Fruit fly (Drosophila melanogaster): ENCODE results near the gene L2HGDH.
A peak's percentile ranks its signal among the peaks of the same experiment; 100 is the strongest.

The L2HGDH gene

dm6 chr2L:18986125-18986498, 11.9 kb upstream of the L2HGDH start:
- TF ChIP-seq pad (GFP tag; optimal IDR thresholded peaks at IDR 0.05) (no peak), CG14711 (tag; optimal IDR thresholded peaks at IDR 0.05) (no peak), CG5204 (GFP tag; optimal IDR thresholded peaks at IDR 0.05) (no peak), ovo (GFP tag; optimal IDR thresholded peaks at IDR 0.05) (no peak), Hr96 (GFP tag; optimal IDR thresholded peaks at IDR 0.05) (no peak), tj (GFP tag; optimal IDR thresholded peaks at IDR 0.05) (no peak), CG33017 (tag; optimal IDR thresholded peaks at IDR 0.05) (no peak), toe (GFP tag; optimal IDR thresholded peaks at IDR 0.05) (no peak), CG7045 (GFP tag; optimal IDR thresholded peaks at IDR 0.05) (no peak), Mnt (GFP tag; optimal IDR thresholded peaks at IDR 0.05) (no peak), CG1620 (GFP tag; optimal IDR thresholded peaks at IDR 0.05) (no peak), Clk (GFP tag; optimal IDR thresholded peaks at IDR 0.05) (no peak)

DNA sequence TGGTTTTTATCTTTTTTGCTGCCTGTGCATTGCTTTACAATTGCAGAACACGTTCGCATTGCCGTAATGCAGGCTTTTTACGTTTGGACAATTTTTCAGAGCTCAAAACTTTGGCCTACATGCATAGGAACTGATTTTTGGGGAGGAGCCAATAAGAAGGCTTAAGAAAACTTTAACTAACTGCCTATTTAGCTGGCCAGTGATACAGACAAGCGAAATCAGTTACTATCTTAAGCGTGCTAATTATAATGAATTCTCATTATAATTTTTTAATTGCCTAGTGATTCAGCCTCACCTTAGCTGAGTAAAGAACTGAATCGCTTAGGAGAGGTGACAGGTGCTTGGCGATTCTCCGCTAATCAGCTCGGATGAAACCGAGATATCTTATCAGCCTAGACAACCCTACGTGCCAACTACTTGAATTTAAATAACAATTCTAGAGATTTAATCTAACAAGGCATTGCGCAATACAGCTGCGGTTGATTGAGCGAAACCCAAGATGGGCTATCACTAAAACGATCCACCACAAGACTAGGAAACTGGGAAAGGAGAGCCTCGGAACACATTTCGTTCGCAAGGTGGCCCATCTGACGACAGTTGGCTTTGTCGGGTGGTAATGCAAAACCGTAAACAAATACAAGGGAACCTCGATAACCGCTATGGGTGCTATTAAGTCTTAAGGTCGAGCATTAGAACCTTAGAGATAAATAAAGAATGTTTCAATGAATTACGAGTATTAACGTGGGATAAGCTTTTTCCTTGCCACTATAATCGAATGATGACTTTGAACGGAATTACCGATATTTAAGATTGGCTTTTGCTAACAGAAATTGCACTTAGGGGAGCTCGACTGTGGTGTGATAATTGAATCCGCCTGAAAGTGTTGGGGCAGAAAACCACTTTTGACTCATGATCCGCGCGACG, 11.2 kb upstream of the L2HGDH start:
- TF ChIP-seq CG14711 (tag; optimal IDR thresholded peaks at IDR 0.05), result peak; percentile 29
- no peak for TF ChIP-seq ovo (GFP tag; optimal IDR thresholded peaks at IDR 0.05)
- TF ChIP-seq CG7101 (tag; optimal IDR thresholded peaks at IDR 0.05), result peak; percentile 56
- TF ChIP-seq cic (GFP tag; optimal IDR thresholded peaks at IDR 0.05), result peak; percentile 32
- TF ChIP-seq Hr96 (GFP tag; optimal IDR thresholded peaks at IDR 0.05), result peak; percentile 54
- peak; percentile 10 for TF ChIP-seq tj (GFP tag; optimal IDR thresholded peaks at IDR 0.05)
- peak; percentile 66 for TF ChIP-seq CG33017 (tag; optimal IDR thresholded peaks at IDR 0.05)
- peak; percentile 6 for TF ChIP-seq Mnt (GFP tag; optimal IDR thresholded peaks at IDR 0.05)
- TF ChIP-seq CG7045 (GFP tag; optimal IDR thresholded peaks at IDR 0.05), result peak; percentile 53
- TF ChIP-seq pad (GFP tag; optimal IDR thresholded peaks at IDR 0.05), result no peak
- peak; percentile 21 for TF ChIP-seq CG11617 (GFP tag; optimal IDR thresholded peaks at IDR 0.05)
- TF ChIP-seq CG12768 (GFP tag; optimal IDR thresholded peaks at IDR 0.05), result peak; percentile 25
- peak; percentile 20 for TF ChIP-seq bab1 (GFP tag; optimal IDR thresholded peaks at IDR 0.05)
- TF ChIP-seq kay (GFP tag; ENCODE audit: borderline replicate concordance), result peak; percentile 91
- TF ChIP-seq toe (GFP tag; optimal IDR thresholded peaks at IDR 0.05), result no peak
- TF ChIP-seq cnc (optimal IDR thresholded peaks at IDR 0.05), result no peak
- no peak for TF ChIP-seq CG5204 (GFP tag; optimal IDR thresholded peaks at IDR 0.05)
- no peak for TF ChIP-seq CG1620 (GFP tag; optimal IDR thresholded peaks at IDR 0.05)
- TF ChIP-seq Crg-1 (GFP tag; optimal IDR thresholded peaks at IDR 0.05), result no peak
- TF ChIP-seq Clk (GFP tag; optimal IDR thresholded peaks at IDR 0.05), result no peak

DNA sequence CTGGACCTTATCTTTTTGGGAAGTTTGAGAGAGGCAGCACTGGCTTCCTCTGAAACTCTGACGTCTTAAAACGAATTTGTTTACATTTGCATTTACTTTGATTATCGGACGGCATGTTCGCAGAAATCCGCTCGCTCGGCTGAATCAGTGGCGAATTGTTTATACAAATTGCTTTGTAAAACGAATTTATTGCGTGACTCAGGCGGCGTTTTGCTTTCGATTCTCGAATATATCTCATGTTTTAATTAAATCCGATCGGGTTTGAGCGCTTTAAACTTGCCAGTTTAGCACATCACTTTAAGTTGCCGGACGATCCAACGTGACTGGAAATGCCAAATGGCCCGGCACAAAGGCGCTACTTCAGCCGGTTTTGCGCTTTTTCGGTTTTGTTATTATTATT, 9.9 kb upstream of the L2HGDH start:
- TF ChIP-seq CG7101 (tag; optimal IDR thresholded peaks at IDR 0.05) (no peak), bab1 (GFP tag; optimal IDR thresholded peaks at IDR 0.05) (no peak), CG1620 (GFP tag; optimal IDR thresholded peaks at IDR 0.05) (no peak), cic (GFP tag; optimal IDR thresholded peaks at IDR 0.05) (peak; percentile 15), Mnt (GFP tag; optimal IDR thresholded peaks at IDR 0.05) (no peak), CG33017 (tag; optimal IDR thresholded peaks at IDR 0.05) (peak; percentile 5), CG11617 (GFP tag; optimal IDR thresholded peaks at IDR 0.05) (no peak), Clk (GFP tag; optimal IDR thresholded peaks at IDR 0.05) (no peak), CG5204 (GFP tag; optimal IDR thresholded peaks at IDR 0.05) (no peak), CG14711 (tag; optimal IDR thresholded peaks at IDR 0.05) (no peak), Crg-1 (GFP tag; optimal IDR thresholded peaks at IDR 0.05) (no peak), CG7045 (GFP tag; optimal IDR thresholded peaks at IDR 0.05) (no peak), tj (GFP tag; optimal IDR thresholded peaks at IDR 0.05) (peak; percentile 51), pad (GFP tag; optimal IDR thresholded peaks at IDR 0.05) (no peak), Hr96 (GFP tag; optimal IDR thresholded peaks at IDR 0.05) (no peak), kay (GFP tag; ENCODE audit: borderline replicate concordance) (no peak)

DNA sequence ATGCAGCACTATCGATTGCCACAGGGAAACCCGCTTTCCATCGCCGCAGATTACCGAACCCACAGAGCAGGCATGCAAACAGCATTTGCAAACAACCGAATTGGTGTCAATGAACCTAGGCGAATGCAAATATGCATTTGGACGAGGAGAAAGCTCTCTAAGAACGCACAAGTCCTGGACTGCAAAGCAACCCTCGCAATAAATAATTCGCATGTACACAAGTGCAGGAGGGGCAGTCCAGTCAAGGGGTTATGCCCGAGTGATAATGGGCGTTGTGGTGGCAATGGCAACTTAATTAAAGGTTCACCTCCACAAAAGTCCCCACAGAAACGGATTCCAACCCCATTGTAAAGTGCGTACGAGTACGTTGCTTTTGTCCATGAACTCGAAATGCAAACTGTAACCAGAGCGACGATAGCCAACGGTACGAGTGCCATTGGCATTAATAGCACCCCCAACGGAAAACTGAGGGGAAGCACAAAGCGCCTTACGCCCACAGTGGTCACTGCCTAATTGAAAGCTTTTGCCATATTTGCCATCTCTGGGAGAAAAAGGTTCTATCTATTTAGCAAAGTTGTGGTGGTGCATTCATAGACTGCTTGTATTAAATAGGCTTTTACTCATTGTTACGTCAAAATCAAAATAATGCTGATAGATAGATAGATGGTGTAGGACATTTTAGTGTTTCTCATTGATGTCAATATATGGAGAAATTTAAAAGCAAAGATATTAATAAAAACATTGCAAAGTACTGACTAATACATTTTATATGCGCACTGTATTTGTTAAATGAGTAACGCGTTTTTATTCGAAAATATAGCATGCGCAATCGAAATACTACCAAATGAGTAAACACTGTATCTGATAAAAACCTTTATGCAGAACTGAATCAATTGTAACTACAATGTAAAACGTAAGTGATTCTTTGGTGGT, 8.8 kb upstream of the L2HGDH start:
- TF ChIP-seq CG12768 (GFP tag; optimal IDR thresholded peaks at IDR 0.05) (peak; percentile 52), pad (GFP tag; optimal IDR thresholded peaks at IDR 0.05) (no peak), kay (GFP tag; ENCODE audit: borderline replicate concordance) (peak; percentile 63)

dm6 chr2L:18981947-18982579, 7.8 kb upstream of the L2HGDH start:
- TF ChIP-seq Hr96 (GFP tag; optimal IDR thresholded peaks at IDR 0.05) (no peak), toe (GFP tag; optimal IDR thresholded peaks at IDR 0.05) (no peak), CG7101 (tag; optimal IDR thresholded peaks at IDR 0.05) (no peak), ovo (GFP tag; optimal IDR thresholded peaks at IDR 0.05) (no peak), cnc (optimal IDR thresholded peaks at IDR 0.05) (no peak), CG7045 (GFP tag; optimal IDR thresholded peaks at IDR 0.05) (no peak), CG5204 (GFP tag; optimal IDR thresholded peaks at IDR 0.05) (no peak), CG11617 (GFP tag; optimal IDR thresholded peaks at IDR 0.05) (no peak), Mnt (GFP tag; optimal IDR thresholded peaks at IDR 0.05) (no peak), CG12768 (GFP tag; optimal IDR thresholded peaks at IDR 0.05) (no peak), Clk (GFP tag; optimal IDR thresholded peaks at IDR 0.05) (no peak), pad (GFP tag; optimal IDR thresholded peaks at IDR 0.05) (no peak)
